Fruit fly (Drosophila melanogaster): ENCODE data around the gene CG34250.

CG34250 gene

dm6 chr3L:17474711-17475451, 1.1 kb upstream of the CG34250 start, which contains the start of the genes UQCR-Q and CG46525 (continued):
- TF ChIP-seq CG3407 (GFP tag; optimal IDR thresholded peaks at IDR 0.05) (no peak), dati (GFP tag; IDR thresholded peaks at IDR 0.05) (no peak), Gsc (GFP tag; IDR thresholded peaks at IDR 0.05) (no peak), Dip3 (GFP tag; optimal IDR thresholded peaks at IDR 0.05) (no peak), Fer1 (GFP tag; optimal IDR thresholded peaks at IDR 0.05) (peak; percentile 16), D19B (GFP tag; optimal IDR thresholded peaks at IDR 0.05) (no peak), Tbp (GFP tag; optimal IDR thresholded peaks at IDR 0.05) (no peak), Deaf1 (tag; optimal IDR thresholded peaks at IDR 0.05) (no peak), Ets97D (GFP tag; optimal IDR thresholded peaks at IDR 0.05) (peak; percentile 81), CG14710 (tag; optimal IDR thresholded peaks at IDR 0.05) (peak; percentile 56), bigmax (GFP tag; optimal IDR thresholded peaks at IDR 0.05) (peak; percentile 66), yki (optimal IDR thresholded peaks at IDR 0.05) (no peak), CG2116 (GFP tag; optimal IDR thresholded peaks at IDR 0.05) (peak; percentile 79), CG10147 (GFP tag; optimal IDR thresholded peaks at IDR 0.05) (no peak), H15 (GFP tag; IDR thresholded peaks at IDR 0.05) (no peak), fd3F (GFP tag; optimal IDR thresholded peaks at IDR 0.05) (no peak), gem (tag; optimal IDR thresholded peaks at IDR 0.05) (no peak), az2 (GFP tag; optimal IDR thresholded peaks at IDR 0.05) (no peak), maf-S (GFP tag; optimal IDR thresholded peaks at IDR 0.05) (no peak), CG17361 (GFP tag; IDR thresholded peaks at IDR 0.05) (no peak), Med (GFP tag) (peak; percentile 81), knrl (GFP tag; IDR thresholded peaks at IDR 0.05; ENCODE audit: partially characterized antibody) (peak; percentile 22; the same call in 1 of the 3 replicates), Elba2 (GFP tag; optimal IDR thresholded peaks at IDR 0.05) (peak; percentile 12), CG11504 (tag; optimal IDR thresholded peaks at IDR 0.05) (peak; percentile 37), MESR4 (GFP tag; optimal IDR thresholded peaks at IDR 0.05) (peak; percentile 88), sd (tag; optimal IDR thresholded peaks at IDR 0.05) (peak; percentile 69), CG17829 (tag; optimal IDR thresholded peaks at IDR 0.05) (peak; percentile 47), TFAM (GFP tag; optimal IDR thresholded peaks at IDR 0.05) (no peak), lab (GFP tag; optimal IDR thresholded peaks at IDR 0.05) (no peak), Optix (GFP tag; IDR thresholded peaks at IDR 0.05) (no peak), HmgD (GFP tag; optimal IDR thresholded peaks at IDR 0.05) (peak; percentile 8), tna (GFP tag; IDR thresholded peaks at IDR 0.05; ENCODE audit: partially characterized antibody) (0 out of 2 replicates have a peak, but pooled peaks have one; percentile 16), trem (tag; optimal IDR thresholded peaks at IDR 0.05) (peak; percentile 66), CG7372 (GFP tag; IDR thresholded peaks at IDR 0.05) (no peak), oc (tag; optimal IDR thresholded peaks at IDR 0.05) (no peak), Mad (GFP tag; optimal IDR thresholded peaks at IDR 0.05) (peak; percentile 15), Doc3 (GFP tag; IDR thresholded peaks at IDR 0.05; ENCODE audit: partially characterized antibody) (no peak), CG12391 (tag; optimal IDR thresholded peaks at IDR 0.05) (no peak), Sry-δ (GFP tag; optimal IDR thresholded peaks at IDR 0.05) (peak; percentile 47), Abd-B (GFP tag; optimal IDR thresholded peaks at IDR 0.05) (peak; percentile 52), CG9876 (GFP tag; optimal IDR thresholded peaks at IDR 0.05) (no peak), Drgx (GFP tag; IDR thresholded peaks at IDR 0.05) (no peak), CG8944 (GFP tag; optimal IDR thresholded peaks at IDR 0.05) (no peak), phol (tag; optimal IDR thresholded peaks at IDR 0.05) (peak; percentile 56), CG2202 (tag; optimal IDR thresholded peaks at IDR 0.05) (no peak), YL-1 (GFP tag; optimal IDR thresholded peaks at IDR 0.05) (peak; percentile 68), lbe (GFP tag; optimal IDR thresholded peaks at IDR 0.05) (no peak), seq (GFP tag; IDR thresholded peaks at IDR 0.05) (no peak), Atf-2 (GFP tag; optimal IDR thresholded peaks at IDR 0.05) (no peak)
